Fruit fly (Drosophila melanogaster) whole organism, embryonic: ENCODE results near the gene CG34274.

ENCODE experiments used
- Aef1 ChIP-seq: fragments of 200-800 bp; sonication (Bioruptor generic); IDR thresholded peaks from 3 replicates; pipeline ENCODE4 v1.3.6; 2022; ENCODE audit warnings: missing biosample characterization, missing genetic modification characterization
- CG12942 ChIP-seq: fragments of 200-800 bp; sonication (Bioruptor generic); optimal IDR thresholded peaks from 3 replicates; lab custom pipeline; 2016; ENCODE audit warnings: missing biosample characterization, missing genetic modification characterization
- CG14441 ChIP-seq: fragments of 200-800 bp; sonication (Bioruptor generic); IDR thresholded peaks from 2 replicates; pipeline ENCODE4 v1.3.6; 2022; ENCODE audit warnings: missing biosample characterization, missing genetic modification characterization
- CG15269 ChIP-seq: fragments of 200-800 bp; sonication (Bioruptor generic); optimal IDR thresholded peaks from 2 replicates; lab custom pipeline; 2018; ENCODE audit warnings: missing biosample characterization, mild to moderate bottlenecking, missing genetic modification characterization, moderate library complexity
- CG16863 ChIP-seq: fragments of 200-800 bp; sonication (Bioruptor generic); optimal IDR thresholded peaks from 3 replicates; lab custom pipeline; 2016; ENCODE audit warnings: missing biosample characterization, missing genetic modification characterization
- CG17359 ChIP-seq: fragments of 200-800 bp; sonication (Bioruptor generic); optimal IDR thresholded peaks from 3 replicates; lab custom pipeline; 2018; ENCODE audit warnings: missing biosample characterization, mild to moderate bottlenecking, missing genetic modification characterization, moderate library complexity
- CG17829 ChIP-seq: fragments of 200-800 bp; optimal IDR thresholded peaks from 2 replicates; lab custom pipeline; 2019; ENCODE audit warnings: missing biosample characterization, mild to moderate bottlenecking, missing genetic modification characterization, moderate library complexity
- CG4282 ChIP-seq: fragments of 200-800 bp; sonication (Bioruptor generic); optimal IDR thresholded peaks from 2 replicates; lab custom pipeline; 2016; ENCODE audit warnings: missing biosample characterization, missing genetic modification characterization
- CG43689 ChIP-seq: fragments of 200-800 bp; sonication (Bioruptor generic); IDR thresholded peaks from 2 replicates; pipeline ENCODE4 v1.3.6; 2022; ENCODE audit warnings: missing biosample characterization, missing genetic modification characterization
- CG6175 ChIP-seq: fragments of 200-800 bp; sonication (Bioruptor generic); IDR thresholded peaks from 3 replicates; pipeline ENCODE4 v1.3.6; 2022; ENCODE audit warnings: missing biosample characterization, missing genetic modification characterization
- CG8281 ChIP-seq: fragments of 200-800 bp; sonication (Bioruptor generic); optimal IDR thresholded peaks from 2 replicates; lab custom pipeline; 2018; ENCODE audit warnings: missing biosample characterization, mild to moderate bottlenecking, missing genetic modification characterization, moderate library complexity
- CG9932 ChIP-seq: fragments of 200-800 bp; sonication (Bioruptor generic); IDR thresholded peaks from 2 replicates; pipeline ENCODE4 v1.3.6; 2022; ENCODE audit warnings: missing biosample characterization, missing genetic modification characterization
- CTCF ChIP-seq: fragments of 200-800 bp; sonication (Bioruptor generic); optimal IDR thresholded peaks from 2 replicates; lab custom pipeline; 2017; ENCODE audit warnings: missing biosample characterization, mild to moderate bottlenecking, missing genetic modification characterization, moderate library complexity
- Dfd ChIP-seq, 2 experiments: fragments of >200 bp; optimal IDR thresholded peaks; 2 replicates each; lab custom pipeline; 2017; ENCODE audit warnings: missing biosample characterization in 2 of 2, missing genetic modification characterization in 2 of 2
- Doc2 ChIP-seq: fragments of 200-800 bp; sonication (Bioruptor generic); IDR thresholded peaks from 2 replicates; pipeline ENCODE4 v1.3.6; 2022; ENCODE audit warnings: missing biosample characterization, missing genetic modification characterization
- E2f1 ChIP-seq: fragments of 200-800 bp; sonication (Bioruptor generic); IDR thresholded peaks from 2 replicates; pipeline ENCODE4 v1.3.6; 2022; ENCODE audit warnings: missing biosample characterization, missing genetic modification characterization
- Eip74EF ChIP-seq, 2 experiments: fragments of 200-800 bp in 1 of 2; fragments of >200 bp in 1 of 2; sonication (Bioruptor generic) in 1 of 2; optimal IDR thresholded peaks; 2 replicates each; lab custom pipeline; 2017 to 2019; ENCODE audit warnings: missing biosample characterization in 2 of 2, missing genetic modification characterization in 2 of 2, mild to moderate bottlenecking in 1 of 2, moderate library complexity in 1 of 2
- H2.0 ChIP-seq: fragments of 200-800 bp; sonication (Bioruptor generic); IDR thresholded peaks from 2 replicates; pipeline ENCODE4 v1.3.6; 2022; ENCODE audit warnings: missing biosample characterization, missing genetic modification characterization
- HLH54F ChIP-seq: fragments of 200-800 bp; sonication (Bioruptor generic); optimal IDR thresholded peaks from 3 replicates; lab custom pipeline; 2016; ENCODE audit warnings: missing biosample characterization, missing genetic modification characterization
- Hand ChIP-seq: fragments of 200-800 bp; sonication (Bioruptor generic); optimal IDR thresholded peaks from 2 replicates; lab custom pipeline; 2017; ENCODE audit warnings: mild to moderate bottlenecking, missing biosample characterization, missing genetic modification reagents, missing genetic modification characterization
- Lim3 ChIP-seq: fragments of 200-800 bp; sonication (Bioruptor generic); IDR thresholded peaks from 2 replicates; pipeline ENCODE4 v1.3.6; 2022; ENCODE audit warnings: missing biosample characterization, missing genetic modification characterization
- MTF-1 ChIP-seq: fragments of 200-800 bp; sonication (Bioruptor generic); optimal IDR thresholded peaks from 2 replicates; lab custom pipeline; 2018; ENCODE audit warnings: missing biosample characterization, mild to moderate bottlenecking, missing genetic modification characterization, borderline replicate concordance
- Myb ChIP-seq: fragments of 200-800 bp; sonication (Bioruptor generic); optimal IDR thresholded peaks from 2 replicates; lab custom pipeline; 2016; ENCODE audit warnings: missing biosample characterization, missing genetic modification characterization
- NFAT ChIP-seq: fragments of 200-800 bp; sonication (Bioruptor generic); IDR thresholded peaks from 2 replicates; pipeline ENCODE4 v1.3.6; 2022; ENCODE audit warnings: missing biosample characterization, missing genetic modification characterization
- PHDP ChIP-seq: fragments of 200-800 bp; sonication (Bioruptor generic); optimal IDR thresholded peaks from 3 replicates; lab custom pipeline; 2018; ENCODE audit warnings: missing biosample characterization, mild to moderate bottlenecking, missing genetic modification characterization, moderate library complexity
- Rx ChIP-seq: fragments of 200-800 bp; sonication (Bioruptor generic); IDR thresholded peaks from 2 replicates; pipeline ENCODE4 v1.3.6; 2022; ENCODE audit warnings: missing biosample characterization, missing genetic modification characterization
- Sox102F ChIP-seq: fragments of 200-800 bp; sonication (Bioruptor generic); optimal IDR thresholded peaks from 2 replicates; lab custom pipeline; 2018; ENCODE audit warnings: missing biosample characterization, mild to moderate bottlenecking, missing genetic modification characterization, moderate library complexity
- Sry-δ ChIP-seq: fragments of 200-800 bp; sonication (Bioruptor generic); optimal IDR thresholded peaks from 2 replicates; lab custom pipeline; 2016; ENCODE audit warnings: missing biosample characterization, missing genetic modification characterization
- Trl ChIP-seq, 3 experiments: fragments of >200 bp in 2 of 3; fragments of 200-800 bp in 1 of 3; sonication (Bioruptor generic) in 1 of 3; optimal IDR thresholded peaks; 2 replicates in 1 of 3; 3 replicates in 2 of 3; lab custom pipeline; 2016 to 2017; ENCODE audit warnings: missing biosample characterization in 1 of 3, missing genetic modification characterization in 1 of 3
- aop ChIP-seq: fragments of 200-800 bp; sonication (Bioruptor generic); IDR thresholded peaks from 2 replicates; pipeline ENCODE4 v1.3.6; 2022; ENCODE audit warnings: missing biosample characterization, missing genetic modification characterization
- disco-r ChIP-seq: fragments of 200-800 bp; sonication (Bioruptor generic); optimal IDR thresholded peaks from 2 replicates; lab custom pipeline; 2016; ENCODE audit warnings: missing biosample characterization, missing genetic modification characterization
- exex ChIP-seq: fragments of 200-800 bp; sonication (Bioruptor generic); optimal IDR thresholded peaks from 4 replicates; lab custom pipeline; 2018; ENCODE audit warnings: missing biosample characterization, mild to moderate bottlenecking, missing genetic modification characterization, moderate library complexity
- hkb ChIP-seq, 2 experiments: fragments of 200-800 bp in 1 of 2; fragments of >200 bp in 1 of 2; sonication (Bioruptor generic) in 1 of 2; IDR thresholded peaks in 1 of 2; optimal IDR thresholded peaks in 1 of 2; 2 replicates each; pipeline versions ENCODE4 v1.3.6 to Lab custom; 2017 to 2022; ENCODE audit warnings: missing biosample characterization in 1 of 2, missing genetic modification characterization in 1 of 2
- kni ChIP-seq: fragments of 200-800 bp; sonication (Bioruptor generic); optimal IDR thresholded peaks from 3 replicates; lab custom pipeline; 2017; ENCODE audit warnings: mild to moderate bottlenecking, missing biosample characterization, missing genetic modification reagents, missing genetic modification characterization
- lmd ChIP-seq: fragments of 200-800 bp; sonication (Bioruptor generic); IDR thresholded peaks from 2 replicates; pipeline ENCODE4 v1.3.6; 2022; ENCODE audit warnings: missing biosample characterization, missing genetic modification characterization
- tup ChIP-seq: fragments of 200-800 bp; sonication (Bioruptor generic); optimal IDR thresholded peaks from 2 replicates; lab custom pipeline; 2016; ENCODE audit warnings: missing biosample characterization, mild to moderate bottlenecking, missing genetic modification characterization, moderate library complexity
- vvl ChIP-seq: fragments of 200-800 bp; sonication (Bioruptor generic); IDR thresholded peaks from 2 replicates; pipeline ENCODE4 v1.3.6; 2022; ENCODE audit warnings: missing biosample characterization, missing genetic modification characterization

CG34274 gene

dm6 chr3R:15730629-15731028, 917 bp upstream of the CG34274 start:
- peak; percentile 87 for TF ChIP-seq CTCF (GFP tag; lab: Kevin White, UChicago)
- TF ChIP-seq HLH54F = no peak
- no peak for TF ChIP-seq CG17829
- TF ChIP-seq CG14441 = no peak
- no peak for TF ChIP-seq CG4282 (GFP tag; lab: Kevin White, UChicago)
- TF ChIP-seq CG16863 (GFP tag; lab: Kevin White, UChicago) = no peak
- TF ChIP-seq Lim3 (GFP tag; lab: Robert Waterston, UW) = no peak
- TF ChIP-seq kni = no peak
- TF ChIP-seq lmd (GFP tag; lab: Robert Waterston, UW) = 0 out of 2 replicates have a peak, but pooled peaks have one; percentile 9
- no peak for TF ChIP-seq CG12942 (GFP tag; lab: Kevin White, UChicago)
- no peak for TF ChIP-seq Trl (optimal IDR thresholded peaks at IDR 0.05; lab: Kevin White, UChicago)
- TF ChIP-seq Trl (GFP tag; optimal IDR thresholded peaks at IDR 0.05; lab: Kevin White, UChicago) = no peak
- TF ChIP-seq H2.0 (GFP tag; lab: Robert Waterston, UW) = no peak
- TF ChIP-seq CG15269 = no peak
- no peak for TF ChIP-seq Dfd (GFP tag; optimal IDR thresholded peaks at IDR 0.05; lab: Kevin White, UChicago)
- no peak for TF ChIP-seq aop (GFP tag; lab: Robert Waterston, UW)

DNA sequence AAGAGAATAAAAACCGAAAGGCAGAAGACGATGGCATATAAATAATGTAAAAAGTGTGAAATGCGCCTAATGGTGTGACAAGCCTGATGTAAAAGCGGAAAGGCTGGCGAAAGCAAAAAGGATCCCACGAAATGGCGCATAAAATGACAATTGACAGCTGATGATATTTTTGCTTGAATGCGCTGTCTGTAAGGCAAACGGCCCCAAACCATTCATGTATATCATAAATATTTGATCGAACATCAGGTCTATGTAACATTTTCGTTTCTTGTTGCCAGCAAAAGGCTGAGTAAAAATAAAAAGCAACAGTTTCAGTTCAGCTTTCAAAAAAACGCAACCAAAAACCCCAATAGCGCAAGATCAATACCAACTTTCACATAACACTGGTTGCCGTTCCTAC, 12.8 kb downstream of the CG34274 start, which contains the start of gene CG4520:
CG4520 (plus strand) TSS at position 301 of the 400 bp plus-strand sequence.
- TF ChIP-seq tup (GFP tag; lab: Kevin White, UChicago) = no peak
- TF ChIP-seq CG8281 = no peak
- TF ChIP-seq CG17359 = no peak
- no peak for TF ChIP-seq Hand
- TF ChIP-seq PHDP (tag; lab: Kevin White, UChicago) = no peak
- TF ChIP-seq disco-r = no peak
- TF ChIP-seq CG9932 (GFP tag; lab: Robert Waterston, UW) = no peak

- TF ChIP-seq Doc2 (GFP tag; lab: Robert Waterston, UW) (no peak), vvl (GFP tag; lab: Robert Waterston, UW) (no peak), MTF-1 (GFP tag; lab: Kevin White, UChicago) (no peak), Sox102F (GFP tag; lab: Kevin White, UChicago) (no peak)
Measured at dm6 chr3R:15762815-15763214, 31.3 kb downstream of the CG34274 start, which contains the start of gene CG12784. Gene CG12784, plus strand, starts transcription at chr3R:15763115.

DNA sequence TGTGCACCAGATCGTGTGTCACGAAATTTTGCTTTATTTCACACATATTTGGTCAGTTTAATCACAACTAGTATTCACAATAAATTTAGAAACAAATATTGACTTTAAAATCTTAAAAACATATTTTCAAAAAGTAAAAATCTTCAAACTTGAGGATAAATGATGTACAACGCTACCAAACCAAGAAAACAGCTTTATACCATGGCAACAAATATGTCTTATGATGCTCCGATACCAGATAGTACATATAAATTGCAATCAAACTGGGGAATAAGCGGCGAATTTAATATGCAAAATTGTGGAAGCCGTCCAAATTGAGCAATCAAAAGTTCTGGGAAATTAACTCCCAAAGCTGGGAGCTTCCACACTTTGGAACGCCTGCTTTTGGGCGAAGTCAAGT, 35.8 kb downstream of the CG34274 start, which contains the start of gene CG5623:
CG5623 (minus strand) TSS at position 101 of the 400 bp plus-strand sequence.
- no peak for TF ChIP-seq E2f1 (GFP tag; lab: Robert Waterston, UW)
- no peak for TF ChIP-seq Aef1 (GFP tag; lab: Robert Waterston, UW)
- no peak for TF ChIP-seq exex (tag; lab: Kevin White, UChicago)
- no peak for TF ChIP-seq CG43689
- TF ChIP-seq, all 482 proteins: peak for 0

dm6 chr3R:15768900-15769299, 37.4 kb downstream of the CG34274 start:
- TF ChIP-seq Eip74EF (GFP tag; optimal IDR thresholded peaks at IDR 0.05; lab: Kevin White, UChicago) = no peak
- TF ChIP-seq CG6175 (GFP tag; lab: Robert Waterston, UW) = no peak
- no peak for TF ChIP-seq hkb (optimal IDR thresholded peaks at IDR 0.05; lab: Kevin White, UChicago)
- no peak for TF ChIP-seq hkb (GFP tag; IDR thresholded peaks at IDR 0.05; lab: Robert Waterston, UW)
- TF ChIP-seq Myb = no peak
- TF ChIP-seq Dfd (GFP tag; optimal IDR thresholded peaks at IDR 0.05; lab: Kevin White, UChicago) = peak in 1 of 2 experiments; percentile 58
- TF ChIP-seq Sry-δ = no peak
- no peak for TF ChIP-seq Rx (GFP tag; lab: Robert Waterston, UW)
- TF ChIP-seq NFAT = no peak
